Worm (Caenorhabditis elegans) whole organism, L2 larva: ENCODE data around the gene ggtb-1.

Experiments used
- C34F6.9 ChIP-seq: fragments of 150-350 bp; optimal IDR thresholded peaks from 2 replicates; lab custom pipeline; 2014; ENCODE audit warnings: missing biosample characterization, missing genetic modification characterization
- F13H6.1 ChIP-seq: sonication (generic microtip); optimal IDR thresholded peaks from 2 replicates; lab custom pipeline; 2016; ENCODE audit warnings: missing genetic modification characterization, missing compliant biosample characterization
- R02D3.7 ChIP-seq: fragments of 150-350 bp; optimal IDR thresholded peaks from 2 replicates; lab custom pipeline; 2014; ENCODE audit warnings: missing biosample characterization, missing genetic modification characterization
- Y55F3AM.14 ChIP-seq: fragments of 200-800 bp; sonication (Bioruptor generic); optimal IDR thresholded peaks from 2 replicates; lab custom pipeline; 2018; ENCODE audit warnings: mild to moderate bottlenecking, missing genetic modification characterization, missing compliant biosample characterization
- ZK546.5 ChIP-seq: sonication (generic microtip); optimal IDR thresholded peaks from 2 replicates; lab custom pipeline; 2017; ENCODE audit warnings: missing biosample characterization, missing genetic modification characterization
- ama-1 ChIP-seq: fragments of 150-350 bp; optimal IDR thresholded peaks from 2 replicates; lab custom pipeline; 2018; ENCODE audit warnings: inconsistent platforms
- blmp-1 ChIP-seq: sonication (generic microtip); optimal IDR thresholded peaks from 2 replicates; lab custom pipeline; 2017; ENCODE audit warnings: missing genetic modification characterization, mild to moderate bottlenecking, missing compliant biosample characterization, antibody characterized with exemption, moderate library complexity; ENCODE audit not compliant: insufficient read depth
- ceh-16 ChIP-seq: fragments of 150-350 bp; optimal IDR thresholded peaks from 2 replicates; lab custom pipeline; 2014; ENCODE audit warnings: missing biosample characterization, missing genetic modification characterization
- ceh-82 ChIP-seq: fragments of 150-350 bp; optimal IDR thresholded peaks from 2 replicates; lab custom pipeline; 2014; ENCODE audit warnings: missing biosample characterization, missing genetic modification characterization
- crh-2 ChIP-seq: sonication (generic microtip); optimal IDR thresholded peaks from 2 replicates; lab custom pipeline; 2017; ENCODE audit warnings: missing biosample characterization, missing genetic modification characterization
- egl-27 ChIP-seq: sonication (generic microtip); optimal IDR thresholded peaks from 3 replicates; lab custom pipeline; 2017; ENCODE audit warnings: missing biosample characterization, missing genetic modification reagents, missing genetic modification characterization
- elt-1 ChIP-seq: fragments of 150-350 bp; optimal IDR thresholded peaks from 2 replicates; lab custom pipeline; 2014; ENCODE audit warnings: missing biosample characterization, missing genetic modification characterization
- elt-3 ChIP-seq: sonication (generic microtip); optimal IDR thresholded peaks from 2 replicates; lab custom pipeline; 2017; ENCODE audit warnings: missing biosample characterization, missing genetic modification characterization
- fos-1 ChIP-seq: fragments of 150-350 bp; optimal IDR thresholded peaks from 2 replicates; lab custom pipeline; 2014; ENCODE audit warnings: missing biosample characterization, missing genetic modification characterization
- gmeb-1 ChIP-seq: fragments of 150-350 bp; optimal IDR thresholded peaks from 2 replicates; lab custom pipeline; 2014; ENCODE audit warnings: missing biosample characterization, missing genetic modification characterization
- lin-11 ChIP-seq: fragments of 150-350 bp; sonication (generic microtip); optimal IDR thresholded peaks from 2 replicates; lab custom pipeline; 2014; ENCODE audit warnings: missing biosample characterization, missing genetic modification characterization, inconsistent platforms, mixed read lengths
- lin-13 ChIP-seq: fragments of 150-350 bp; optimal IDR thresholded peaks from 2 replicates; lab custom pipeline; 2014; ENCODE audit warnings: missing biosample characterization, missing genetic modification reagents, missing genetic modification characterization
- lin-39 ChIP-seq: fragments of 150-350 bp; optimal IDR thresholded peaks from 2 replicates; lab custom pipeline; 2014; ENCODE audit warnings: missing biosample characterization, missing genetic modification reagents, missing genetic modification characterization
- lsy-2 ChIP-seq, 2 experiments: fragments of 150-350 bp in 1 of 2; sonication (generic microtip) in 1 of 2; optimal IDR thresholded peaks; 2 replicates each; lab custom pipeline; 2014 to 2017; ENCODE audit warnings: missing biosample characterization in 2 of 2, missing genetic modification characterization in 2 of 2
- mab-5 ChIP-seq: fragments of 150-350 bp; optimal IDR thresholded peaks from 2 replicates; lab custom pipeline; 2014; ENCODE audit warnings: missing biosample characterization, missing genetic modification characterization
- mbf-1 ChIP-seq: sonication (generic microtip); optimal IDR thresholded peaks from 2 replicates; lab custom pipeline; 2017; ENCODE audit warnings: missing biosample characterization, missing genetic modification characterization
- mdl-1 ChIP-seq, 2 experiments: fragments of 150-350 bp in 1 of 2; sonication (generic microtip) in 1 of 2; optimal IDR thresholded peaks; 2 replicates each; lab custom pipeline; 2017; ENCODE audit warnings: missing biosample characterization in 2 of 2, missing genetic modification characterization in 2 of 2
- nhr-10 ChIP-seq: sonication (generic microtip); optimal IDR thresholded peaks from 2 replicates; lab custom pipeline; 2017; ENCODE audit warnings: missing biosample characterization, missing genetic modification characterization
- nhr-11 ChIP-seq: fragments of 150-350 bp; optimal IDR thresholded peaks from 2 replicates; lab custom pipeline; 2014; ENCODE audit warnings: missing biosample characterization, missing genetic modification characterization
- nhr-129 ChIP-seq: fragments of 150-350 bp; optimal IDR thresholded peaks from 2 replicates; lab custom pipeline; 2014; ENCODE audit warnings: missing biosample characterization, missing genetic modification characterization
- nhr-21 ChIP-seq: fragments of 150-350 bp; optimal IDR thresholded peaks from 2 replicates; lab custom pipeline; 2014; ENCODE audit warnings: missing biosample characterization, missing genetic modification characterization
- nhr-23 ChIP-seq: fragments of 150-350 bp; optimal IDR thresholded peaks from 2 replicates; lab custom pipeline; 2014; ENCODE audit warnings: missing biosample characterization, missing genetic modification reagents, missing genetic modification characterization
- nhr-25 ChIP-seq: fragments of 150-350 bp; sonication (generic microtip); optimal IDR thresholded peaks from 3 replicates; lab custom pipeline; 2014; ENCODE audit warnings: missing biosample characterization, missing genetic modification characterization
- nhr-6 ChIP-seq: fragments of 150-350 bp; optimal IDR thresholded peaks from 2 replicates; lab custom pipeline; 2014; ENCODE audit warnings: missing biosample characterization, missing genetic modification characterization
- nhr-77 ChIP-seq: fragments of 150-350 bp; optimal IDR thresholded peaks from 2 replicates; lab custom pipeline; 2014; ENCODE audit warnings: missing biosample characterization, missing genetic modification characterization
- sem-4 ChIP-seq: fragments of 150-350 bp; optimal IDR thresholded peaks from 2 replicates; lab custom pipeline; 2014; ENCODE audit warnings: missing biosample characterization, missing genetic modification reagents, missing genetic modification characterization
- skn-1 ChIP-seq: sonication (generic microtip); optimal IDR thresholded peaks from 2 replicates; lab custom pipeline; 2017; ENCODE audit warnings: missing biosample characterization, missing genetic modification characterization
- sma-3 ChIP-seq: sonication (generic microtip); optimal IDR thresholded peaks from 2 replicates; lab custom pipeline; 2016; ENCODE audit warnings: missing genetic modification reagents, missing genetic modification characterization, missing compliant biosample characterization
- sma-9 ChIP-seq, 2 experiments: fragments of 150-350 bp in 1 of 2; sonication (generic microtip) in 1 of 2; optimal IDR thresholded peaks; 2 replicates each; lab custom pipeline; 2014 to 2016; ENCODE audit warnings: missing genetic modification characterization in 2 of 2, mild to moderate bottlenecking in 1 of 2, missing biosample characterization in 1 of 2, missing compliant biosample characterization in 1 of 2, missing genetic modification reagents in 1 of 2, moderate library complexity in 1 of 2
- snpc-4 ChIP-seq: fragments of 150-350 bp; optimal IDR thresholded peaks from 2 replicates; lab custom pipeline; 2014; ENCODE audit warnings: missing biosample characterization, missing genetic modification characterization
- unc-39 ChIP-seq: fragments of 150-350 bp; optimal IDR thresholded peaks from 2 replicates; lab custom pipeline; 2014; ENCODE audit warnings: missing biosample characterization, missing genetic modification characterization
- unc-55 ChIP-seq: fragments of 150-350 bp; sonication (generic microtip); optimal IDR thresholded peaks from 3 replicates; lab custom pipeline; 2014; ENCODE audit warnings: missing biosample characterization, missing genetic modification reagents, missing genetic modification characterization
- ztf-11 ChIP-seq: sonication (generic microtip); optimal IDR thresholded peaks from 2 replicates; lab custom pipeline; 2017; ENCODE audit warnings: missing biosample characterization, missing genetic modification characterization
- ztf-4 ChIP-seq: fragments of 150-350 bp; optimal IDR thresholded peaks from 2 replicates; lab custom pipeline; 2014; ENCODE audit warnings: missing biosample characterization, missing genetic modification characterization

The ggtb-1 gene

ce11 chrIII:7170090-7170489 is 36.5 kb downstream of the ggtb-1 start:
- TF ChIP-seq lin-13 (GFP tag; lab: Kevin White, UChicago) (no peak), nhr-10 (tag; lab: Kevin White, UChicago) (no peak), nhr-129 (tag; lab: Kevin White, UChicago) (no peak), lin-11 (tag; lab: Kevin White, UChicago) (no peak), nhr-6 (tag; lab: Kevin White, UChicago) (no peak), lin-39 (tag; lab: Kevin White, UChicago) (no peak), nhr-23 (tag; lab: Kevin White, UChicago) (no peak), elt-1 (tag; lab: Kevin White, UChicago) (no peak), mab-5 (tag; lab: Kevin White, UChicago) (no peak), mbf-1 (tag; lab: Kevin White, UChicago) (no peak)
- TF ChIP-seq, all 48 proteins: peak for 0

ce11 chrIII:7178497-7178896 is 44.9 kb downstream of the ggtb-1 start:
- TF ChIP-seq nhr-21 (no peak), blmp-1 (tag; lab: Kevin White, UChicago) (no peak), R02D3.7 (no peak)

ce11 chrIII:7179538-7180301 is 46.2 kb downstream of the ggtb-1 start, which contains the start of the genes rps-14 and rpl-36:
Gene rps-14 (minus strand): TSS chrIII:7179588.
Gene rpl-36 (plus strand): TSS chrIII:7180251.
- TF ChIP-seq egl-27, result peak; percentile 91
- TF ChIP-seq unc-55 (GFP tag; lab: Kevin White, UChicago), result peak; percentile 93
- TF ChIP-seq nhr-25, result peak; percentile 93
- peak; percentile 71 for TF ChIP-seq fos-1
- TF ChIP-seq lin-11 (tag; lab: Kevin White, UChicago), result peak; percentile 79
- TF ChIP-seq C34F6.9 (tag; lab: Kevin White, UChicago), result peak; percentile 95
- peak; percentile 87 for TF ChIP-seq ama-1 (lab: Kevin White, UChicago)
- peak; percentile 80 for TF ChIP-seq ztf-4 (tag; lab: Kevin White, UChicago)
- TF ChIP-seq nhr-21, result peak; percentile 91
- TF ChIP-seq nhr-129 (tag; lab: Kevin White, UChicago), result peak; percentile 88
- TF ChIP-seq nhr-11 (tag; lab: Kevin White, UChicago), result no peak
- peak; percentile 23 for TF ChIP-seq nhr-77 (tag; lab: Kevin White, UChicago)
- peak; percentile 91 for TF ChIP-seq lin-13 (GFP tag; lab: Kevin White, UChicago)
- no peak for TF ChIP-seq ztf-11 (tag; lab: Kevin White, UChicago)
- peak; percentile 83 to 96 for TF ChIP-seq lsy-2 (tag; optimal IDR thresholded peaks at IDR 0.05; lab: Kevin White, UChicago)
- peak; percentile 87 for TF ChIP-seq ZK546.5 (tag; lab: Kevin White, UChicago)
- peak; percentile 88 for TF ChIP-seq gmeb-1 (tag; lab: Kevin White, UChicago)
- peak; percentile 74 for TF ChIP-seq snpc-4 (tag; lab: Kevin White, UChicago)
- peak; percentile 74 for TF ChIP-seq ceh-16 (tag; lab: Kevin White, UChicago)
- TF ChIP-seq mbf-1 (tag; lab: Kevin White, UChicago), result no peak
- TF ChIP-seq F13H6.1 (tag; lab: Kevin White, UChicago), result peak; percentile 83
- no peak for TF ChIP-seq skn-1 (tag; lab: Kevin White, UChicago)
- TF ChIP-seq R02D3.7, result peak; percentile 44
- no peak for TF ChIP-seq elt-3
- peak; percentile 88 for TF ChIP-seq blmp-1 (tag; lab: Kevin White, UChicago)
- peak; percentile 90 for TF ChIP-seq sma-3 (GFP tag; lab: Kevin White, UChicago)
- peak; percentile 88 for TF ChIP-seq sma-9 (GFP tag; optimal IDR thresholded peaks at IDR 0.05; lab: Kevin White, UChicago)
- TF ChIP-seq sma-9 (tag; optimal IDR thresholded peaks at IDR 0.05; lab: Kevin White, UChicago), result no peak
- peak; percentile 47 for TF ChIP-seq nhr-10 (tag; lab: Kevin White, UChicago)
- TF ChIP-seq sem-4 (tag; lab: Kevin White, UChicago), result peak; percentile 78
- no peak for TF ChIP-seq Y55F3AM.14
- peak; percentile 91 for TF ChIP-seq nhr-6 (tag; lab: Kevin White, UChicago)
- TF ChIP-seq mab-5 (tag; lab: Kevin White, UChicago), result peak; percentile 74
- TF ChIP-seq mdl-1 (tag; optimal IDR thresholded peaks at IDR 0.05; lab: Kevin White, UChicago), result peak in 1 of 2 experiments; percentile 19
- TF ChIP-seq crh-2 (tag; lab: Kevin White, UChicago), result peak; percentile 94
- TF ChIP-seq unc-39, result no peak
- TF ChIP-seq ceh-82 (tag; lab: Kevin White, UChicago), result peak; percentile 23
